Fruit fly (Drosophila melanogaster) whole organism, wandering third instar larva: Measurements from ENCODE around the gene Rim.

ENCODE experiments used
- Abd-B ChIP-seq: fragments of >200 bp; optimal IDR thresholded peaks from 2 replicates; lab custom pipeline; 2017; ENCODE audit warnings: missing biosample characterization, missing genetic modification characterization
- CG9705 ChIP-seq: fragments of 200-800 bp; sonication (Bioruptor generic); optimal IDR thresholded peaks from 2 replicates; lab custom pipeline; 2018; ENCODE audit warnings: missing biosample characterization, mild to moderate bottlenecking, missing genetic modification characterization
- CrebA ChIP-seq: fragments of 200-800 bp; sonication (Bioruptor generic); optimal IDR thresholded peaks from 2 replicates; lab custom pipeline; 2016; ENCODE audit warnings: missing biosample characterization, mild to moderate bottlenecking, missing genetic modification characterization, borderline replicate concordance
- Dfd ChIP-seq: fragments of >200 bp; optimal IDR thresholded peaks from 2 replicates; lab custom pipeline; 2017; ENCODE audit warnings: missing biosample characterization, missing genetic modification characterization
- Dif ChIP-seq: fragments of 200-275, 200-300 bp; sonication (Bioruptor generic); optimal IDR thresholded peaks from 2 replicates; lab custom pipeline; 2018; ENCODE audit warnings: missing biosample characterization, missing genetic modification characterization; ENCODE audit not compliant: partially characterized antibody
- GATAd ChIP-seq: sonication (Bioruptor generic); optimal IDR thresholded peaks from 2 replicates; lab custom pipeline; 2016; ENCODE audit warnings: missing biosample characterization, missing genetic modification characterization
- HLH106 ChIP-seq: fragments of 200-800 bp; optimal IDR thresholded peaks from 3 replicates; lab custom pipeline; 2019; ENCODE audit warnings: missing biosample characterization, mild to moderate bottlenecking, missing genetic modification characterization, moderate library complexity
- Hr78 ChIP-seq: fragments of >200 bp; optimal IDR thresholded peaks from 2 replicates; lab custom pipeline; 2017; ENCODE audit warnings: missing biosample characterization, missing genetic modification characterization
- Hr83 ChIP-seq: fragments of 200-300 bp; sonication (Bioruptor generic); optimal IDR thresholded peaks from 2 replicates; lab custom pipeline; 2016; ENCODE audit warnings: missing biosample characterization, mild to moderate bottlenecking, missing genetic modification characterization, moderate library complexity; ENCODE audit not compliant: poor library complexity, severe bottlenecking
- Jra ChIP-seq: sonication (Bioruptor generic); optimal IDR thresholded peaks from 2 replicates; lab custom pipeline; 2016; ENCODE audit warnings: missing biosample characterization, missing genetic modification characterization
- Mio ChIP-seq: sonication (Bioruptor generic); optimal IDR thresholded peaks from 2 replicates; lab custom pipeline; 2016; ENCODE audit warnings: missing biosample characterization, missing genetic modification characterization
- Myc ChIP-seq: fragments of >200 bp; optimal IDR thresholded peaks from 2 replicates; lab custom pipeline; 2017
- Rel ChIP-seq, 2 experiments: fragments of 200-800 bp; sonication (Bioruptor generic) in 1 of 2; optimal IDR thresholded peaks; 2 replicates in 1 of 2; 3 replicates in 1 of 2; lab custom pipeline; 2016 to 2019; ENCODE audit warnings: mild to moderate bottlenecking in 2 of 2, missing biosample characterization in 2 of 2, missing genetic modification characterization in 2 of 2, moderate library complexity in 1 of 2
- Sp1 ChIP-seq: fragments of 200-800 bp; sonication (Bioruptor generic); optimal IDR thresholded peaks from 3 replicates; lab custom pipeline; 2019; ENCODE audit warnings: missing biosample characterization, mild to moderate bottlenecking, missing genetic modification characterization, moderate library complexity
- Vsx2 ChIP-seq: fragments of 200-300, 225-300 bp; sonication (Bioruptor generic); optimal IDR thresholded peaks from 2 replicates; lab custom pipeline; 2018; ENCODE audit warnings: missing biosample characterization, missing genetic modification characterization; ENCODE audit not compliant: partially characterized antibody
- brk ChIP-seq: fragments of 200-800 bp; sonication (Bioruptor generic); optimal IDR thresholded peaks from 2 replicates; lab custom pipeline; 2016; ENCODE audit warnings: missing biosample characterization, mild to moderate bottlenecking, missing genetic modification characterization
- dl ChIP-seq, 2 experiments: fragments of 175-275, 200-275 bp in 1 of 2; fragments of 200-275 bp in 1 of 2; sonication (Bioruptor generic); optimal IDR thresholded peaks; lab custom pipeline; 2018; ENCODE audit warnings: mild to moderate bottlenecking in 2 of 2, missing biosample characterization in 2 of 2, missing genetic modification characterization in 2 of 2, moderate library complexity in 2 of 2; ENCODE audit not compliant: partially characterized antibody in 2 of 2, insufficient read depth in 1 of 2
- dmrt93B ChIP-seq: fragments of 200-800 bp; sonication (Bioruptor generic); optimal IDR thresholded peaks from 2 replicates; lab custom pipeline; 2018; ENCODE audit warnings: missing biosample characterization, mild to moderate bottlenecking, missing genetic modification characterization
- dsf ChIP-seq: sonication (Bioruptor generic); optimal IDR thresholded peaks from 2 replicates; lab custom pipeline; 2016; ENCODE audit warnings: missing biosample characterization, missing genetic modification characterization, borderline replicate concordance
- ey ChIP-seq: fragments of 200-800 bp; sonication (Bioruptor generic); optimal IDR thresholded peaks from 2 replicates; lab custom pipeline; 2016; ENCODE audit warnings: missing biosample characterization, missing genetic modification characterization
- foxo ChIP-seq, 2 experiments: fragments of 200-800 bp; sonication (Bioruptor generic); optimal IDR thresholded peaks; 2 replicates in 1 of 2; 3 replicates in 1 of 2; lab custom pipeline; 2016 to 2017; ENCODE audit warnings: missing biosample characterization in 2 of 2, missing genetic modification characterization in 2 of 2
- jim ChIP-seq: fragments of 175-275, 200-325 bp; sonication (Bioruptor generic); optimal IDR thresholded peaks from 2 replicates; lab custom pipeline; 2016; ENCODE audit warnings: missing biosample characterization, mild to moderate bottlenecking, missing genetic modification characterization
- pan ChIP-seq: fragments of >200 bp; optimal IDR thresholded peaks from 2 replicates; lab custom pipeline; 2017
- psq ChIP-seq: fragments of 200-800 bp; sonication (Bioruptor generic); optimal IDR thresholded peaks from 3 replicates; lab custom pipeline; 2017; ENCODE audit warnings: missing biosample characterization, mild to moderate bottlenecking, missing genetic modification characterization, moderate library complexity
- rgr ChIP-seq: fragments of 200-800 bp; sonication (Bioruptor generic); optimal IDR thresholded peaks from 3 replicates; lab custom pipeline; 2016; ENCODE audit warnings: missing biosample characterization, mild to moderate bottlenecking, missing genetic modification characterization
- sage ChIP-seq: fragments of 200-800 bp; sonication (Bioruptor generic); optimal IDR thresholded peaks from 2 replicates; lab custom pipeline; 2016; ENCODE audit warnings: missing biosample characterization, mild to moderate bottlenecking, missing genetic modification characterization
- tai ChIP-seq: sonication (Bioruptor generic); optimal IDR thresholded peaks from 2 replicates; lab custom pipeline; 2016; ENCODE audit warnings: missing biosample characterization, missing genetic modification characterization
- usp ChIP-seq: fragments of >200 bp; optimal IDR thresholded peaks from 2 replicates; lab custom pipeline; 2017; ENCODE audit warnings: missing biosample characterization, missing genetic modification characterization
- woc ChIP-seq: sonication (Bioruptor generic); optimal IDR thresholded peaks from 2 replicates; lab custom pipeline; 2016; ENCODE audit warnings: missing biosample characterization, mild to moderate bottlenecking, missing genetic modification characterization

The Rim gene

DNA sequence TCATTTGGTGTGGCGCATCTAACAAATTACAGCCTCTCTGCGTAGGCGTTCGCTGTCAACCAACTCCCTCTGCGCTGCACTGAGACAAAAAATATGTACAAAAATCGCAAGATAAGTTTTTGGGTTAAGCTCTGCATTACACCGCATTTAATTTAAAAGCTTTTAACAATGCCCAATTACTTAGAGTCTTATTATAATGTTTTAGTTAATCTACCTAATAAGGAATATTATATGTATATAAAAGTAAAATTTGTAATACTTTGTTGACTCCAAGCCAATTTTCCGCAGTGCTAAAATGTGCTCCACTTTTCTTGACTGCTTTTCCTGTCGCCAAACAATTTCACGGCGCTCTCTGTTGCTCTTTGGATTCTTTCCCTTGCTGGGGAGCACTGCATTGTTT is 39.4 kb upstream of the Rim start:
- TF ChIP-seq woc (GFP tag; lab: Kevin White, UChicago) (no peak), Vsx2 (GFP tag; lab: Kevin White, UChicago) (no peak), Rel (GFP tag; optimal IDR thresholded peaks at IDR 0.05; lab: Kevin White, UChicago) (no peak), Rel (tag; optimal IDR thresholded peaks at IDR 0.05; lab: Kevin White, UChicago) (no peak), dl (GFP tag; optimal IDR thresholded peaks at IDR 0.05; lab: Kevin White, UChicago; ENCODE audit: insufficient read depth in 1 of 2, partially characterized antibody in 2 of 2) (no peak), Dfd (no peak), ey (GFP tag; lab: Kevin White, UChicago) (no peak), pan (no peak), CrebA (GFP tag; lab: Kevin White, UChicago) (no peak), rgr (GFP tag; lab: Kevin White, UChicago) (no peak), Hr78 (no peak), foxo (GFP tag; optimal IDR thresholded peaks at IDR 0.05; lab: Kevin White, UChicago) (no peak)

- TF ChIP-seq pan = no peak
- no peak for TF ChIP-seq Mio (GFP tag; lab: Kevin White, UChicago)
Measured at dm6 chr3R:17953884-17954283, 37.5 kb upstream of the Rim start.

dm6 chr3R:17952412-17952811 is 36.0 kb upstream of the Rim start:
- TF ChIP-seq sage (GFP tag; lab: Kevin White, UChicago) = no peak
- TF ChIP-seq Dfd = peak; percentile 38

DNA sequence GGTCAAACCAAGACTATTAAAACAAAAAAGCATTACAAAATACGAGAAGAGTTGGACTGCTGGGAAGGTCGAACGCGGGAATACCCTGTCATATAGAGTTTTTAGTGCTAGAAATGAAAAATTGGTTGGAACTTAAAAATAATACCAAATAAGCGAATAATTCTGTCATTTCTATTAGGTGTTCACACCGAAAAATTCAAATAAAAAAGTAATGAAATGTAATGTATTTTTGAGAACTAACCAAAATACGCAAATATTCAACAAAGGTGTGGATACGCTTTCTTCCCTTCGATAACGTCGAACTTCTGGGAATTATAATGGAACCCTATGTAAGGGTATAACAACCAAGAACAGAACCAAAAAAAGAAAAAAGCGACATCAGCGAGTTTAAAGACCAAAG is 35.4 kb upstream of the Rim start:
- TF ChIP-seq woc (GFP tag; lab: Kevin White, UChicago) (peak; percentile 40), dmrt93B (no peak)

DNA sequence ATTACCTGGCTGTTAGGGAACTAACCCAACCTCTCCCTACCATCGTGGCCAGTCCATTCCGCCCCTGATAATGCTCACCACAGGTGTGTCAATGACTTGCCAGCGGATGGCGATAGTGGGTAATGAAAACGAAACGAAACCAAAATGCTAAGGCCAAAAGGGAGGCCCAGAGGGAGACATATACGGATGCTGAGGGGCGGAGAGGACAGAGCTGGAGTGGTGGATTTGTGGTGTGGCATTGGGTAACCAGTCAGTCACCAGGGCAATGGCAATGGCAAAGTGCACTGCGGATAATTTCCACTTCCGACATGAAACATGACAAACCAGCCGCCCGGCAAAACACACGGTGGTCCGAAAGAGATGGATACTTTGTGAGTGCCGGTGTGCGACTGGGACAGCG is 34.9 kb upstream of the Rim start:
- no peak for TF ChIP-seq GATAd (GFP tag; lab: Kevin White, UChicago)
- no peak for TF ChIP-seq HLH106 (tag; lab: Kevin White, UChicago)
- no peak for TF ChIP-seq Dif (GFP tag; lab: Kevin White, UChicago)
- no peak for TF ChIP-seq dsf (GFP tag; lab: Kevin White, UChicago)
- TF ChIP-seq Jra (GFP tag; lab: Kevin White, UChicago) = no peak
- no peak for TF ChIP-seq Vsx2 (GFP tag; lab: Kevin White, UChicago)
- no peak for TF ChIP-seq Mio (GFP tag; lab: Kevin White, UChicago)
- no peak for TF ChIP-seq Abd-B (GFP tag; lab: Kevin White, UChicago)

DNA sequence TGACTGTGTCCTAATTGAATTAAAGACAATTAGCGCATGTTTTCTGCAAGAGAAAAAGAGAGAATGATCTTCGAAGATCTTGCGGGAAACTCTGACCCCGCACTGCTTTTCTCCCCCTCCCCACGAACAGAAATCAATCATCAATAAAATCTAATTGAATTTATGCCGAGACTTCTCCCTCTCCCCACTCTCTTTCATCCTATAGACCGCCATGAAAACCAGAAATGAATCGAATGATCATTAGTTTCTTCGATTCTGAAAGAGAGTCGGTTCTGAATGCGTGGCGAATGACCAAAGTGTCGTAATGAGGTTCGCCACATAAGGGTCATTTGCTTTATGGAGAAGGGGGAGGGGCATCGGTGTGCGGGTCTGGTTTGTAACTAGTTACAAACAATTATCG is 34.0 kb upstream of the Rim start:
- TF ChIP-seq Mio (GFP tag; lab: Kevin White, UChicago) (no peak), Sp1 (no peak), sage (GFP tag; lab: Kevin White, UChicago) (no peak), tai (GFP tag; lab: Kevin White, UChicago) (no peak), psq (GFP tag; lab: Kevin White, UChicago) (no peak), Abd-B (GFP tag; lab: Kevin White, UChicago) (no peak), CG9705 (no peak), rgr (GFP tag; lab: Kevin White, UChicago) (no peak), jim (GFP tag; lab: Kevin White, UChicago) (no peak), brk (GFP tag; lab: Kevin White, UChicago) (no peak), Rel (GFP tag; optimal IDR thresholded peaks at IDR 0.05; lab: Kevin White, UChicago) (no peak), Rel (tag; optimal IDR thresholded peaks at IDR 0.05; lab: Kevin White, UChicago) (no peak), dsf (GFP tag; lab: Kevin White, UChicago) (no peak), Hr83 (GFP tag; lab: Kevin White, UChicago) (no peak), usp (GFP tag; lab: Kevin White, UChicago) (no peak), Myc (lab: Kevin White, UChicago) (no peak), dmrt93B (no peak)
- TF ChIP-seq, all 38 proteins: peak for 0
